Fruit fly (Drosophila melanogaster): Measurements from ENCODE around the gene CG17660.

Gene CG17660

DNA sequence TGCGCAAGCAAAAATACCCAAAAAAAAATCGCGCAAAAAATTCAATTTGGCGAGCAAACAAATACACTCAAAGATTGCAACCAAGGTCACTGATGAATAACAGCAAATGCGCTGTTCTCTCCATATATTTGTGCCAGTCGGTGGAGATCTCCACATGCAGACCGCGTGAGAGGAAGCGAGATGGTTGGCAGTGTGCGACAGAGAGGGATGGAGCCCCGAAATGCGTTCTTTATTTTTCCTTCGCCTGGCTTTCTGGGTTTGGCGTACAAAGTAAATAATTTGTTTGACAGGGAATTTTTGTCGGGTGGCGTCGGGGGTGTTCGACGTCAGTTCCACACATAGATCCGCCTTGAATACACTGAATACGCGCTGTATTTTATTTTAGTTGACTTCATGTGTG is 42.7 kb downstream of the CG17660 start:
- TF ChIP-seq CG8478 (optimal IDR thresholded peaks at IDR 0.05): no peak
- TF ChIP-seq EcR (GFP tag; optimal IDR thresholded peaks at IDR 0.05): no peak
- TF ChIP-seq psq (optimal IDR thresholded peaks at IDR 0.05): no peak
- no peak for TF ChIP-seq pan (optimal IDR thresholded peaks at IDR 0.05)
- TF ChIP-seq Dll (optimal IDR thresholded peaks at IDR 0.05): no peak
- TF ChIP-seq usp (GFP tag; optimal IDR thresholded peaks at IDR 0.05): no peak

DNA sequence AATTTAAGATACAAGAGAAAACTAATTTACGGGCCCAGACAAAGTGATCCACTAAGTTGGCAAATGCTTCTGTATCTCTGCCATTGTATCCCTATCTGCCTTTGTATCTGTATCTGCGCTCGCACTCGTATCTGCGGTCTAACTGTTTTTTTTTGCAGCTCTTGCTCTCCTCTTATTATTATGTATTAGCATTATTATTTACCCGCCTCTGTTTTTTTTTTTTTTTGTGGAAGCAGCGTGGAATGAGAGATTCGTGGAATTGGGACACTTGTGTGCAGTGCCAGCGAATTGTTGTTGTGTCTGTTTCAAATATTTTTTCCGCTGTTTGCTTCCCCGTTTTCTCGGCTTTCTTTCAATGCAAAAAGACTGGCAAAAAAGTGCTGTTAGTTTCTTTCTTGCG is 43.4 kb downstream of the CG17660 start:
- no peak for TF ChIP-seq psq (optimal IDR thresholded peaks at IDR 0.05)
- TF ChIP-seq Dll (optimal IDR thresholded peaks at IDR 0.05): no peak
- no peak for TF ChIP-seq usp (GFP tag; optimal IDR thresholded peaks at IDR 0.05)
- no peak for TF ChIP-seq CG8478 (optimal IDR thresholded peaks at IDR 0.05)

DNA sequence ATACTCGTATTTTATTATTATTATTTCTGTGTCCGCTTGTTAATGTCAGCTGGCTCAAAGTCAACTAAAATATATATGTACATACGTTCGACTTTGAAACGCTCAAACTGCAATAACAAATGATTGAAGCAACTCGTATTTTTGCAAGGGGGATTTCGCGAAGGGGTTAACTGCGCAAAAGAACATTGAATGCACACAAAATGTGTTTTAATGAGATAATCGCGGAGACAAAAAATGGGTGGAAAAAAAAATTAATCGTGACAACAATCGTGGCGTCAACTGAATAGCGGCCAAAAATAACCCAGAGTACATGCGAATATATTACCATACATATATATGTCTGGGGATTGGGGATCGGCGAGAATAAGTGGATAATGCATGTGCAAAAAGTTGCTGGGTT is 44.3 kb downstream of the CG17660 start:
- TF ChIP-seq psq (optimal IDR thresholded peaks at IDR 0.05) (no peak), Dll (optimal IDR thresholded peaks at IDR 0.05) (no peak), CG8478 (optimal IDR thresholded peaks at IDR 0.05) (no peak), usp (GFP tag; optimal IDR thresholded peaks at IDR 0.05) (no peak), EcR (GFP tag; optimal IDR thresholded peaks at IDR 0.05) (no peak), pan (optimal IDR thresholded peaks at IDR 0.05) (no peak)

DNA sequence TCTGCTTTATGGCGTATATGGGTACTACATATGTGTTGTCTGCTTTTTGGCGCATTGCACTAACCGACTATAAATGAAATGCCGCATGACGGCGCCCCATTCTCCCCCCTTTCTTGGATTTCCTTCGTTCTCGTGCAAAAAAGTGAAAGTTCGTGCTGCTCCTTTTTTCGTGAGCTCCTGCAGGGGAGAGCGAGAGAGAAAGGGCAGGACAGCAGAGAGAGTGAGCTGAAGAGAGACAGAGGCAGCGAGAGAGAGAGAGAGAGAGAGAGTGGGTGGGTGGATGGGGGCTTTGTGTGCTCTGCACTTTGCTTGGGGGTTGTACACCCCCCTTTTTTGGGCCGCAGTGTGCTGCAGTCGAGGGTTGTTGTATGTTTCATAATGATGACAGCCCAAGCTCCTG is 47.2 kb downstream of the CG17660 start:
- TF ChIP-seq pan (optimal IDR thresholded peaks at IDR 0.05): no peak
- TF ChIP-seq EcR (GFP tag; optimal IDR thresholded peaks at IDR 0.05): no peak
- TF ChIP-seq usp (GFP tag; optimal IDR thresholded peaks at IDR 0.05): no peak
- TF ChIP-seq CG8478 (optimal IDR thresholded peaks at IDR 0.05): no peak
- no peak for TF ChIP-seq psq (optimal IDR thresholded peaks at IDR 0.05)
- TF ChIP-seq Dll (optimal IDR thresholded peaks at IDR 0.05): no peak

DNA sequence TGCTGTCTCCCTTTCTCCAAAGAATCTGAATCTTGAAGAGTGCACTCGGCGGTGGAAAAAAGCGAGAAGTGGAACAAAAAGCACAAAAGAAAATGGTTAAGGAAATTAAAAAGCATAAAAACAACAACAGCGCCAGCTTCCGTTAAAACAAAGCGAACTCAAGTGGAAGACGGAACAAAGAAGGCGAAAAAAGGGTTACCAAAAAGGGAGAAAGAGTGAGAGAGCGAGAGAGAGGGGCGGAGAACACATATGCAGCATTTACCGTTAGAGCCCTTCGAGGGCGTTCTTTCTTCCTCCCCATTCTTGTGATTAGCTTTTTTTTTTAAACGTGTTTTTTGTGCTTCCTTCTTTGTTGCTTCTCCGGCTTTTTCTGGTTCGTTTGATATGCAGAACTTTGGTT is 52.1 kb downstream of the CG17660 start:
- TF ChIP-seq CG8478 (optimal IDR thresholded peaks at IDR 0.05): no peak
- no peak for TF ChIP-seq EcR (GFP tag; optimal IDR thresholded peaks at IDR 0.05)
- TF ChIP-seq usp (GFP tag; optimal IDR thresholded peaks at IDR 0.05): no peak
- no peak for TF ChIP-seq psq (optimal IDR thresholded peaks at IDR 0.05)
- TF ChIP-seq Dll (optimal IDR thresholded peaks at IDR 0.05): no peak
- no peak for TF ChIP-seq pan (optimal IDR thresholded peaks at IDR 0.05)

Measured in whole organism.